Fruit fly (Drosophila melanogaster): ENCODE measurements around the gene CG7341.

CG7341 gene

DNA sequence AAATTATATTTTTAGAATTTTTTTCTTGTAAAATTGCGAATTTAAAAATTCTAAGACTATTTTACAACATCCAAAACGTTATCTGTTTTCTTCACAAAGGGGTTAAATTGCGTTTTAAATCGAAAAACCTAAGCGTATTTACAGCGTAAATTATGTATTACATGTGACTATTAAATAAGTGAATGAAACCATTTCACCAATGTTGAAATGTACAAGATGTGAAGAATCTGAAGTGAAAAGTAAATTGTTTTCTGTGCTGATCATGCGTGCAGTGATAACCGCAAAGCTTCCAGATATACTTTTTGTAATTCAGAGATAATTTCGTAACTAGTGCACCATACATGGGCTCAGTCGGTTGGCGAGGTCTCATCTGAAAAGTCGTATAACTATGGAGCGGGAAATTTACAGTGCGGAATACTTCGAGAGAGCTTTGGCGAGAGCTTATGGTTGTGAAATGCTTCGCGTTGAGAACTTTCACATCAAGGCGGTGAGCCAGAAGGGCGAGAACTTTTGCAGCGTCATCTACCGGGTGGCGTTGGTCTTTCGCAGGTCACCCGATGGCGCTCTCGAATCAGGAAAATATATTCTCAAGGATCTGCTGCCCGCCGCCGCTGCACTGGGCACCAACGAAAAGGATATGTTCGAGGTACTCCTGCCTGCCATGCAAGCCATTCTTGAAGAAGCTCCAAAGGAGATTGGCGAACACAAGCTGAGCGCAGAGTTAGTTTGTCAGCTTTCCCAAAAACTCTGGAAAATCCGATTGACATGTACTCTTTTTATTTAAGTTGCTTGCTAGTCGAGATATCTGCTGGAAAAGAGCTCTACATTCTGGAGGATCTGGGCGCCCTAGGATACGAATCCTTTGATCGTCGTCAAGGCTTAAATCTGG lies 1.5 kb downstream of the CG7341 start (continued):
- TF ChIP-seq CG12155 (GFP tag; optimal IDR thresholded peaks at IDR 0.05) (no peak), Oaz (GFP tag; IDR thresholded peaks at IDR 0.05) (0 out of 2 replicates have a peak, but pooled peaks have one; percentile 19), CG31441 (GFP tag; IDR thresholded peaks at IDR 0.05) (peak; percentile 55), bowl (GFP tag; IDR thresholded peaks at IDR 0.05) (peak; percentile 48; the same call in 1 of the 2 replicates), CG15514 (GFP tag; optimal IDR thresholded peaks at IDR 0.05) (peak; percentile 87), luna (GFP tag; optimal IDR thresholded peaks at IDR 0.05) (peak; percentile 30), Camta (GFP tag; optimal IDR thresholded peaks at IDR 0.05) (peak; percentile 22), CG5245 (GFP tag; optimal IDR thresholded peaks at IDR 0.05) (peak; percentile 35), caup (GFP tag; optimal IDR thresholded peaks at IDR 0.05; ENCODE audit: severe bottlenecking) (peak; percentile 75), Antp (GFP tag; optimal IDR thresholded peaks at IDR 0.05) (peak; percentile 27), trem (tag; optimal IDR thresholded peaks at IDR 0.05) (peak; percentile 18), CG32532 (GFP tag; IDR thresholded peaks at IDR 0.05) (peak; percentile 77), HLH4C (GFP tag; IDR thresholded peaks at IDR 0.05; ENCODE audit: partially characterized antibody) (peak; percentile 15; the same call in 1 of the 3 replicates), Dll (GFP tag; IDR thresholded peaks at IDR 0.05; ENCODE audit: partially characterized antibody) (0 out of 4 replicates have a peak, but pooled peaks have one; percentile 18), D19A (tag; optimal IDR thresholded peaks at IDR 0.05) (peak; percentile 57), jing (GFP tag; optimal IDR thresholded peaks at IDR 0.05) (no peak), Spps (tag; optimal IDR thresholded peaks at IDR 0.05) (no peak), Med (GFP tag) (peak; percentile 92), chinmo (GFP tag; IDR thresholded peaks at IDR 0.05; ENCODE audit: partially characterized antibody) (peak; percentile 91), mirr (GFP tag; optimal IDR thresholded peaks at IDR 0.05) (peak; percentile 31), rib (GFP tag; IDR thresholded peaks at IDR 0.05) (peak; percentile 47; the same call in 1 of the 2 replicates), CG12299 (tag; optimal IDR thresholded peaks at IDR 0.05) (no peak), br (optimal IDR thresholded peaks at IDR 0.05) (no peak), CG17912 (GFP tag; optimal IDR thresholded peaks at IDR 0.05) (peak; percentile 15), Sry-δ (GFP tag; optimal IDR thresholded peaks at IDR 0.05) (peak; percentile 24), CG33213 (GFP tag; optimal IDR thresholded peaks at IDR 0.05) (peak; percentile 7), bsh (GFP tag; optimal IDR thresholded peaks at IDR 0.05) (peak in 1 of 2 experiments; percentile 36), Ets97D (GFP tag; optimal IDR thresholded peaks at IDR 0.05) (peak; percentile 13), lab (GFP tag; optimal IDR thresholded peaks at IDR 0.05) (peak; percentile 84), Hr51 (GFP tag; optimal IDR thresholded peaks at IDR 0.05) (peak in 1 of 2 experiments; percentile 82), nmo (GFP tag; optimal IDR thresholded peaks at IDR 0.05) (peak; percentile 55), CG10147 (GFP tag; optimal IDR thresholded peaks at IDR 0.05) (peak; percentile 19), CG1647 (GFP tag; optimal IDR thresholded peaks at IDR 0.05) (no peak), Mes4 (GFP tag; optimal IDR thresholded peaks at IDR 0.05) (peak; percentile 44)

DNA sequence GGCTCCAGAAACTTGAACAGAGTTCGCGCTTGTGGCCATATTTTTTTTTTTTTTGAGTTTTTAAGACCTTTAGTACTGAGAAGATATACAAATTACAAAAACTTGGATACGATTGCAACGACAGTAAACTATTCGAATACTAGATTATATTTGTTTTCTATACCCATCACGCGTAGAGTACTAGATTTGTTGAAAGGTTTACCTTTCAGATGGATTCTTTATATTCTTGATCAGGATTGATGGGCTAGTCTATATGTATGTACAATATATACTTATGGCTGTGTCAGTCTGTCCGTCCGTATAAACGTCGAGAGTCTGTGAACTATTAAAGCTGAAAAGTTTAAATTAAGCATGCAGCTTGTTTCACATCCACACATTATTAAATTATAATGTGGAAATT lies 9.1 kb downstream of the CG7341 start, which contains the start of gene CG42853:
Gene CG42853, minus strand, starts transcription at position 101 of the 400 bp plus-strand sequence.
- TF ChIP-seq CG7745 (tag; optimal IDR thresholded peaks at IDR 0.05) (no peak), Eip74EF (GFP tag; optimal IDR thresholded peaks at IDR 0.05) (no peak), CG42726 (GFP tag; IDR thresholded peaks at IDR 0.05; ENCODE audit: partially characterized antibody) (no peak)

Measured in whole organism, embryonic.